Fruit fly (Drosophila melanogaster): Measurements from ENCODE around the gene CG42340.

CG42340 gene

dm6 chrX:6571234-6571915 is 47.3 kb upstream of the CG42340 start (continued):
- TF ChIP-seq Hr39 (GFP tag; optimal IDR thresholded peaks at IDR 0.05) (peak; percentile 53), CG3919 (GFP tag; optimal IDR thresholded peaks at IDR 0.05) (peak; percentile 81), Ets96B (tag; optimal IDR thresholded peaks at IDR 0.05) (peak; percentile 75), Eip93F (GFP tag; optimal IDR thresholded peaks at IDR 0.05) (peak; percentile 37), CG6276 (GFP tag; optimal IDR thresholded peaks at IDR 0.05) (peak; percentile 97), CG9139 (GFP tag; optimal IDR thresholded peaks at IDR 0.05) (peak; percentile 40), net (GFP tag; optimal IDR thresholded peaks at IDR 0.05) (peak; percentile 81), OdsH (GFP tag; optimal IDR thresholded peaks at IDR 0.05) (peak; percentile 84), Ets21C (GFP tag; optimal IDR thresholded peaks at IDR 0.05) (peak; percentile 45), CG8632 (GFP tag; optimal IDR thresholded peaks at IDR 0.05) (peak; percentile 67), Hr38 (GFP tag; optimal IDR thresholded peaks at IDR 0.05) (no peak), Met (GFP tag; optimal IDR thresholded peaks at IDR 0.05) (peak; percentile 71), CG11294 (GFP tag; IDR thresholded peaks at IDR 0.05) (peak; percentile 77), vri (GFP tag; optimal IDR thresholded peaks at IDR 0.05) (peak; percentile 54), Blimp-1 (GFP tag; optimal IDR thresholded peaks at IDR 0.05) (peak; percentile 60), dac (GFP tag; optimal IDR thresholded peaks at IDR 0.05) (peak; percentile 89), Smox (GFP tag; optimal IDR thresholded peaks at IDR 0.05) (peak; percentile 64), ss (GFP tag; optimal IDR thresholded peaks at IDR 0.05) (peak; percentile 72 to 78), topi (GFP tag; optimal IDR thresholded peaks at IDR 0.05) (peak; percentile 71), CG8319 (GFP tag; optimal IDR thresholded peaks at IDR 0.05) (peak; percentile 31), achi (GFP tag; optimal IDR thresholded peaks at IDR 0.05) (peak; percentile 88), fkh (GFP tag; optimal IDR thresholded peaks at IDR 0.05) (no peak), CG6808 (GFP tag; optimal IDR thresholded peaks at IDR 0.05) (peak; percentile 73), CG34406 (GFP tag; optimal IDR thresholded peaks at IDR 0.05) (peak; percentile 72), Sox102F (GFP tag; optimal IDR thresholded peaks at IDR 0.05) (peak; percentile 69), CG10669 (GFP tag; optimal IDR thresholded peaks at IDR 0.05) (peak; percentile 74), CG1621 (tag; optimal IDR thresholded peaks at IDR 0.05) (peak; percentile 45), CG16779 (tag; optimal IDR thresholded peaks at IDR 0.05) (peak; percentile 79), CG6163 (GFP tag; IDR thresholded peaks at IDR 0.05) (peak; percentile 81), esn (GFP tag; optimal IDR thresholded peaks at IDR 0.05) (peak; percentile 75), spab (GFP tag; optimal IDR thresholded peaks at IDR 0.05) (peak; percentile 71)

dm6 chrX:6551464-6551863 is 27.3 kb upstream of the CG42340 start:
- TF ChIP-seq topi (GFP tag; optimal IDR thresholded peaks at IDR 0.05) (no peak), CG3032 (tag; optimal IDR thresholded peaks at IDR 0.05) (no peak)

DNA sequence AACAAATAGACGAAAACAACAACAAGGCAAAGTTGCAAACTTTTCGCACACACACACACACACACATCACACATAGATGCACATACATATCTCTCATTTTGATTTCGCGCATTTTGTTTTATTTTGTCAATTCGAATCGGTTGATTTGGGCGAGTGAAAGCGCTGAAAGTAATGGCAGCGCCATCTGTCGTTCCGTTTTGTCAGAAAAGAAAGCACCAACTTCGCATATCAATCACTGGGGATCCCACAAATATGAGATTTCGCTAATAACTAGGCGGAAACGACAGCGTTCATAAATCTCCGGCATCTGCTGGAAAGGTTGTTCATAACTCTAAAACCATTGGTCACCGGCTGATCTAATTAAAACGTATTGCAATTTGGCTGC is 26.0 kb upstream of the CG42340 start:
- TF ChIP-seq CG9139 (GFP tag; optimal IDR thresholded peaks at IDR 0.05) (no peak), CG3919 (GFP tag; optimal IDR thresholded peaks at IDR 0.05) (no peak), Met (GFP tag; optimal IDR thresholded peaks at IDR 0.05) (no peak), topi (GFP tag; optimal IDR thresholded peaks at IDR 0.05) (no peak), vri (GFP tag; optimal IDR thresholded peaks at IDR 0.05) (no peak), svp (GFP tag) (no peak), achi (GFP tag; optimal IDR thresholded peaks at IDR 0.05) (no peak), CG6276 (GFP tag; optimal IDR thresholded peaks at IDR 0.05) (no peak), Blimp-1 (GFP tag; optimal IDR thresholded peaks at IDR 0.05) (no peak), Hr39 (GFP tag; optimal IDR thresholded peaks at IDR 0.05) (no peak), net (GFP tag; optimal IDR thresholded peaks at IDR 0.05) (no peak), Eip93F (GFP tag; optimal IDR thresholded peaks at IDR 0.05) (no peak), Eip75B (GFP tag; optimal IDR thresholded peaks at IDR 0.05) (no peak), Hr38 (GFP tag; optimal IDR thresholded peaks at IDR 0.05) (no peak), pdm3 (GFP tag; optimal IDR thresholded peaks at IDR 0.05) (no peak), fd59A (GFP tag; optimal IDR thresholded peaks at IDR 0.05) (no peak), CG11902 (GFP tag; optimal IDR thresholded peaks at IDR 0.05) (no peak), CG3032 (tag; optimal IDR thresholded peaks at IDR 0.05) (no peak), CG10631 (GFP tag; optimal IDR thresholded peaks at IDR 0.05) (no peak)
